Worm (Caenorhabditis elegans): ENCODE measurements around the gene prcc-1.

- TF ChIP-seq egl-44 (GFP tag; IDR thresholded peaks at IDR 0.05) (no peak), pha-4 (tag; optimal IDR thresholded peaks at IDR 0.05) (no peak), F22D6.2 (tag; optimal IDR thresholded peaks at IDR 0.05) (no peak), unc-62 (GFP tag; optimal IDR thresholded peaks at IDR 0.05) (no peak), egrh-3 (GFP tag; IDR thresholded peaks at IDR 0.05) (no peak), hrde-1 (tag; optimal IDR thresholded peaks at IDR 0.05; ENCODE audit: borderline replicate concordance) (no peak), unc-130 (GFP tag; optimal IDR thresholded peaks at IDR 0.05) (no peak), let-526 (GFP tag; IDR thresholded peaks at IDR 0.05) (no peak), sptf-2 (GFP tag; optimal IDR thresholded peaks at IDR 0.05) (no peak), rec-8 (tag; optimal IDR thresholded peaks at IDR 0.05) (no peak), Y53G8AR.9 (GFP tag; conservative IDR thresholded peaks at IDR 0.05) (no peak), aptf-2 (GFP tag; conservative IDR thresholded peaks at IDR 0.05) (no peak)
Observed at ce11 chrIV:13116679-13117078, 23.1 kb upstream of the prcc-1 start.
